Worm (Caenorhabditis elegans): ENCODE data around the gene F38E9.6.

Gene F38E9.6

ce11 chrX:16418396-16418795, 13.8 kb upstream of the F38E9.6 start:
- TF ChIP-seq efl-1 (GFP tag; optimal IDR thresholded peaks at IDR 0.05) (peak; percentile 75), C06A6.2 (GFP tag; conservative IDR thresholded peaks at IDR 0.05) (no peak), lin-26 (GFP tag; IDR thresholded peaks at IDR 0.05) (no peak), chd-7 (tag; optimal IDR thresholded peaks at IDR 0.05) (no peak), ztf-25 (GFP tag; IDR thresholded peaks at IDR 0.05) (no peak), unc-130 (GFP tag; optimal IDR thresholded peaks at IDR 0.05) (no peak), dpl-1 (GFP tag; optimal IDR thresholded peaks at IDR 0.05) (peak; percentile 28), F49E8.2 (tag; optimal IDR thresholded peaks at IDR 0.05; ENCODE audit: insufficient read depth) (no peak), egrh-3 (GFP tag; IDR thresholded peaks at IDR 0.05) (0 out of 2 replicates have a peak, but pooled peaks have one; percentile 19), lsy-27 (tag; optimal IDR thresholded peaks at IDR 0.05; ENCODE audit: borderline replicate concordance, insufficient read depth) (no peak), rcor-1 (GFP tag; IDR thresholded peaks at IDR 0.05) (no peak), F57A8.1 (GFP tag; optimal IDR thresholded peaks at IDR 0.05) (no peak), madf-8 (GFP tag; conservative IDR thresholded peaks at IDR 0.05) (peak; percentile 70)

DNA sequence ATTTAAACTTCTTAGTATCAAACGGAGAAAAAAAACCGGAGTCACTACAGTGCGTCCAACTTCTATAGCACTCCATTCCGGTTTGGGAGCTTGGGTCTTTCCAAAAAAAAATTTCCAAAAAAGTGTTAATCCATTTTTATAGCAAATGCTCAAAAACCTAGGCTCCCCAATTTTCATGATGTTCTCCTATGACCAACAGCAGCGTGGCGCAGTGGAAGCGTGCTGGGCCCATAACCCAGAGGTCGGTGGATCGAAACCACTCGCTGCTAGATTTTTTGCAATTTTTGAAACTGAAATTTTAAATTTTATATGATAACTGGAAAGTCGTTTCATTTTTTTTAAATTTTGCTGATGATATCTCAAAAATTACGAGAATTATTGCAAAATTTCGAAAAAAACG, 8.7 kb downstream of the F38E9.6 start:
- TF ChIP-seq B0019.2 (GFP tag; conservative IDR thresholded peaks at IDR 0.05): no peak
- peak; percentile 62 for TF ChIP-seq B0261.1 (tag; optimal IDR thresholded peaks at IDR 0.05)
- no peak for TF ChIP-seq nhr-179 (tag; optimal IDR thresholded peaks at IDR 0.05)
- TF ChIP-seq lin-40 (tag; optimal IDR thresholded peaks at IDR 0.05): no peak
- no peak for TF ChIP-seq ceh-27 (GFP tag; optimal IDR thresholded peaks at IDR 0.05)
- TF ChIP-seq snpc-4 (GFP tag; optimal IDR thresholded peaks at IDR 0.05): no peak
- TF ChIP-seq snpc-4 (tag; optimal IDR thresholded peaks at IDR 0.05): peak in 1 of 4 experiments; percentile 45
- no peak for TF ChIP-seq Y79H2A.3 (GFP tag; conservative IDR thresholded peaks at IDR 0.05)
- TF ChIP-seq ztf-18 (tag; optimal IDR thresholded peaks at IDR 0.05): peak; percentile 9
- TF ChIP-seq Y53G8AR.9 (GFP tag; conservative IDR thresholded peaks at IDR 0.05): 0 out of 2 replicates have a peak, but pooled peaks have one; percentile 46
- TF ChIP-seq repo-1 (tag; optimal IDR thresholded peaks at IDR 0.05): no peak
- peak; percentile 62; the same call in 1 of the 2 replicates for TF ChIP-seq lin-26 (GFP tag; IDR thresholded peaks at IDR 0.05)
- peak; percentile 12; the same call in 1 of the 2 replicates for TF ChIP-seq hmg-1.2 (GFP tag; IDR thresholded peaks at IDR 0.05)
- TF ChIP-seq lin-35 (GFP tag; optimal IDR thresholded peaks at IDR 0.05): no peak
- peak; percentile 23 for TF ChIP-seq snpc-3.4 (tag; optimal IDR thresholded peaks at IDR 0.05)
- TF ChIP-seq lsl-1 (GFP tag; optimal IDR thresholded peaks at IDR 0.05): no peak
- no peak for TF ChIP-seq ama-1 (optimal IDR thresholded peaks at IDR 0.05)
- TF ChIP-seq ama-1 (GFP tag; optimal IDR thresholded peaks at IDR 0.05): peak in 1 of 2 experiments; percentile 11
- TF ChIP-seq die-1 (tag; optimal IDR thresholded peaks at IDR 0.05): peak; percentile 40
- no peak for TF ChIP-seq atf-7 (tag; optimal IDR thresholded peaks at IDR 0.05)
- TF ChIP-seq nhr-120 (GFP tag; IDR thresholded peaks at IDR 0.05): no peak
- TF ChIP-seq snpc-1.3 (tag; optimal IDR thresholded peaks at IDR 0.05; ENCODE audit: insufficient read depth): peak; percentile 50
- no peak for TF ChIP-seq hsf-1 (GFP tag; IDR thresholded peaks at IDR 0.05)
- TF ChIP-seq nhr-90 (tag; optimal IDR thresholded peaks at IDR 0.05): peak; percentile 21
- TF ChIP-seq rpc-1 (optimal IDR thresholded peaks at IDR 0.05): peak; percentile 65
- peak; percentile 86 for TF ChIP-seq rpc-1 (tag; optimal IDR thresholded peaks at IDR 0.05)
- peak; percentile 81 for TF ChIP-seq tbp1 (GFP tag; optimal IDR thresholded peaks at IDR 0.05)
- peak; percentile 38; the same call in 1 of the 2 replicates for TF ChIP-seq D2030.7 (GFP tag; IDR thresholded peaks at IDR 0.05)
- no peak for TF ChIP-seq him-1 (tag; optimal IDR thresholded peaks at IDR 0.05)
